Fruit fly (Drosophila melanogaster): ENCODE results near the gene CG42779.

CG42779 gene

DNA sequence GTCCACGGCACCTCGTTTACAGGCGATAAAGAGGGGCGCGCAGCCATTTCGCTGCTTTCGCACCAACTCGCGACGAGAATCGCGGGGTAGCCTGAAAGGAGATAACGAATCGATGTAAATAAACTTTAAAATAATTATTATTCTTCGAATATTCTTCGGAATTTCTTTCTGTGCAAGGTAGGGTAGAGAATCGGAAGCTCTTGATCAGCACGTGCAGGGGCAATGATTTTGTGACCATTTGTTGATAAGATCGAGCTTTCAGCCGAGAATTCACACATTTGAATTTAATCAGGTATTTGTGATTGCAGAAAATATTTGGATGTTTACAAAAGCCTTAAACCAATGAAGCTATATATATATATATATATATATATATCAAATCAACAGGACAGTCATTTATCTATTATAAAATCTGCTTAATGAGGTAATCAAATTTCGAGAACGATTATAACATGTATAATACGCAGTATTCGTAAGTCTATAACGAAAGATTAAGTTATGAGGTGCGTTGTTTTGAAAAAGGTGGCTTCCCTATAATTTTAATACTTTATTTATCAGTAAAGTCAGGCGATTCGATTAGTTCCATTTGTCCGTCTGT is 26.4 kb downstream of the CG42779 start:
- no peak for TF ChIP-seq CG17806 (tag; optimal IDR thresholded peaks at IDR 0.05)
- no peak for TF ChIP-seq CG34367 (tag; optimal IDR thresholded peaks at IDR 0.05)
- TF ChIP-seq CG8159 (tag; optimal IDR thresholded peaks at IDR 0.05) = no peak
- no peak for TF ChIP-seq D1 (tag; optimal IDR thresholded peaks at IDR 0.05)
- TF ChIP-seq rn (GFP tag; IDR thresholded peaks at IDR 0.05) = no peak
- TF ChIP-seq fd96Ca (GFP tag; IDR thresholded peaks at IDR 0.05) = no peak
- TF ChIP-seq Ets98B (GFP tag; IDR thresholded peaks at IDR 0.05) = no peak
- no peak for TF ChIP-seq CG12605 (GFP tag; IDR thresholded peaks at IDR 0.05)
- no peak for TF ChIP-seq CG4496 (GFP tag; IDR thresholded peaks at IDR 0.05)
- TF ChIP-seq CG32121 (GFP tag; IDR thresholded peaks at IDR 0.05) = no peak
- no peak for TF ChIP-seq CG15710 (tag; optimal IDR thresholded peaks at IDR 0.05)
- no peak for TF ChIP-seq Pif1B (GFP tag; optimal IDR thresholded peaks at IDR 0.05)

DNA sequence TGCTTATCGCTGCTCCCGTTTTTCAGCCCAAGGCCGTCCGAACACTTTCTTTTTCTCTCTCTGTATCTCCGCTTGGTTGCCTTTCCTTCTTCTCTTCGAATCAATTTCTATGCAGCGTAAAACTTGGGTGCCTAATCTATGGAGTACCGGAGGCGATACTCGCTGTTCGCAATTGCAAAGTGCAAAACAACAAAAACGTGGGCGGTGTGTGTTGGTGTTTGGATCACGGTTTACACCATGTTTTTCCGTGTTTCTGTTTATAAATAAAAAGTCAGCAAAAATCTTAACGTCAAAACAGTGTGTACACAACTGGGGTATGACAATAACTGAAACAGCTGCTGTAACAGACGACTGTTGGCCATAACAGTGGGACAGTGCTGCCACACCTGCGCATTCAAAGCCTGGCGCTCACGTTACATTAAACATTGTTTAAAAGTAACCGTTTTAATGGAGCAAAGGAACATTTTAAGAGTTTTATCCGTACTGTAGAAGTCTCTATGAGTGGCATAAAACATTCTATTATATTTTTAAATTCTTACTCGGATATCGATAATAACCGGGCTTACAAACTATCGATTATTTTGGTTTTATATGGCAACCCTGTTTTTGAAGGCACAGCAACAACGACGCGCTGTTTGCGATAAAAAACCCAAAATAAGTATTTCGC is 27.8 kb downstream of the CG42779 start, which contains the start of the genes m-cup and Det:
Gene m-cup (minus strand): TSS at position 333 of the 667 bp plus-strand sequence.
Gene Det (plus strand): TSS at position 588 of the 667 bp plus-strand sequence.
- no peak for TF ChIP-seq D1 (tag; optimal IDR thresholded peaks at IDR 0.05)
- 0 out of 3 replicates have a peak, but pooled peaks have one; percentile 41 for TF ChIP-seq CG4496 (GFP tag; IDR thresholded peaks at IDR 0.05)

DNA sequence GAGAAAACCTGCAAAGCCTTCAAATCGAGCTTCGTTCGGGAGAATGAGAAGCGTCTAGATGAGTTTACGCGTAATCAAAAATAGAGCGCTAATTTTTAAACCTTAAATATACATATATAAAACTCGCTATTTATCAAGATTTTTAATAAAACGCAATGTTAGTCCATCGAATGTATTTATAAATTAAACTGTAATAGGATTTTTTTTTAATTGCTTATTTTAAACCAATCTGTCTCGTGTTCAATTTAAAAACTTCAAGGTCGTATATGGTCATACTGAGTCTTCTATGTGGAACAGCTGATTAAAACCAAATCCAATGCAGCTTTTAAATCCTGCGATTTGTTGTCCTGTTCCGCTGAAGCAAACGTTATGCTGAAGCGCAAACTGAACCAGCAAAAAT is 28.9 kb downstream of the CG42779 start, which contains the start of gene Smug:
Gene Smug (plus strand): TSS at position 301 of the 400 bp plus-strand sequence.
- no peak for TF ChIP-seq D1 (tag; optimal IDR thresholded peaks at IDR 0.05)
- TF ChIP-seq Ets98B (GFP tag; IDR thresholded peaks at IDR 0.05) = no peak
- TF ChIP-seq Pif1B (GFP tag; optimal IDR thresholded peaks at IDR 0.05) = no peak
- TF ChIP-seq gl (tag; optimal IDR thresholded peaks at IDR 0.05) = no peak
- no peak for TF ChIP-seq CG10348 (GFP tag; IDR thresholded peaks at IDR 0.05)
- TF ChIP-seq EcR (GFP tag; optimal IDR thresholded peaks at IDR 0.05) = no peak
- TF ChIP-seq CG15710 (tag; optimal IDR thresholded peaks at IDR 0.05) = no peak
- no peak for TF ChIP-seq Snoo (tag; optimal IDR thresholded peaks at IDR 0.05)
- no peak for TF ChIP-seq CG14655 (GFP tag; optimal IDR thresholded peaks at IDR 0.05)
- TF ChIP-seq CG17806 (tag; optimal IDR thresholded peaks at IDR 0.05) = no peak
- TF ChIP-seq Pif1A (GFP tag; optimal IDR thresholded peaks at IDR 0.05) = no peak
- no peak for TF ChIP-seq CG32121 (GFP tag; IDR thresholded peaks at IDR 0.05)
- no peak for TF ChIP-seq CG34367 (tag; optimal IDR thresholded peaks at IDR 0.05)

DNA sequence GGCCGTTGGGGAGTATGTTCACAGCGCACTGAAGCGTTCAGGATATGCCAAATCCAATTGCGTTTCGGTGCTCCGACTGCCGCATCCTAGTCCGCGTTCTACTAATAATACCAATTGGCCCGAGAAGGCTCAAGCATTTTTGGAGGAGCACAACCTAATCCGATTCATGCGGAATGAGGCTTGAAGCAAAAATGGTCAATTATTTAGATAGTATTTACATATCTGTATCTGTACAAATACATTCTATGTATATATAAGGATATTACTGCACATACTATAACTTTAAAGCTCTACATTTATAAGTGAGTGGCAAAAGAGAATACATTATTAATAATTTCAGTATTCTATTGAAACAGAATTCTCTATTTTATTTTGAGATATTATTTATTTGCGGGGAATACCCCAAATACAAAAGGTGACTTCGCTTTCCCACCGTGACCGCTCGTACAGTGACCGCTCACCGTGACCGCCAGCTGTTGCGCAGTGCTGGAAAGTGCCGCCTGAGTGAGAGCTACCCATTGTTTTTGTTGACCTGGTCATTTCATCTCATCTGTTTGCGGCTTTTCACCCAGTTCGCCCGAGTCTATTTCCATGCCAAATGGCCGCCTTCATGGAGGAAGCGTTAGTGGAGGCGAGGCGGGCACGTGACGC is 30.1 kb downstream of the CG42779 start, which contains the start of gene CG5292:
Gene CG5292 (plus strand): TSS at position 486 of the 651 bp plus-strand sequence.
- TF ChIP-seq CG8301 (tag; optimal IDR thresholded peaks at IDR 0.05) = no peak
- no peak for TF ChIP-seq Pif1A (GFP tag; optimal IDR thresholded peaks at IDR 0.05)
- peak; percentile 63 for TF ChIP-seq CG12605 (GFP tag; IDR thresholded peaks at IDR 0.05)
- no peak for TF ChIP-seq CG9948 (tag; optimal IDR thresholded peaks at IDR 0.05)
- TF ChIP-seq D1 (tag; optimal IDR thresholded peaks at IDR 0.05) = no peak
- no peak for TF ChIP-seq Snoo (tag; optimal IDR thresholded peaks at IDR 0.05)
- peak; percentile 29 for TF ChIP-seq CG15710 (tag; optimal IDR thresholded peaks at IDR 0.05)
- peak; percentile 41 for TF ChIP-seq Pif1B (GFP tag; optimal IDR thresholded peaks at IDR 0.05)
- peak; percentile 69 for TF ChIP-seq Ets98B (GFP tag; IDR thresholded peaks at IDR 0.05)
- TF ChIP-seq CG8159 (tag; optimal IDR thresholded peaks at IDR 0.05) = peak; percentile 30
- peak; percentile 78 for TF ChIP-seq CG4496 (GFP tag; IDR thresholded peaks at IDR 0.05)
- TF ChIP-seq fd96Ca (GFP tag; IDR thresholded peaks at IDR 0.05) = no peak
- no peak for TF ChIP-seq rn (GFP tag; IDR thresholded peaks at IDR 0.05)
- peak; percentile 42; the same call in 1 of the 2 replicates for TF ChIP-seq CG32121 (GFP tag; IDR thresholded peaks at IDR 0.05)
